Fruit fly (Drosophila melanogaster): ENCODE results near the gene beat-IIa.

DNA sequence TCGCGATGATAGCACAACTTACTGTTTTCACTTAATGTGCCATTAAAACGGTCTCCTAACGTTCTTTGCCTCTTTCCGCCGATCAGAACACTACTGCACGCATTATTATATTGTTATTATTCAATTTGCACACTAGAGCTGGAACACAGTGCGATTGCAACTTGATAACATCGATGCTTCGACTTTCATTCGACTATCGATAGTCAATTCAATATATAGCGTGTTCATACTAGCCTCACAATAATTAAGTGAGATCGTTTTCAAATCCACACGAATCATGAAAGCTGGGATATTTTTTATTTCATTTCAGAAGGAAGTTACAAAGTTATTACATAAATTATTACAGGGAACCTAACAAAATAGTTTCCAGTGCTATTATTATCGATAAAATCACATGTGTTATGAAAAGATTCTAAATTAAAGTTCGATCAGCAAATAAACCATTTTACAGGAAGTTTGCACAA, 35.4 kb upstream of the beat-IIa start:
- peak; percentile 50 for TF ChIP-seq Eip78C (GFP tag)
- TF ChIP-seq CG11902 (GFP tag; optimal IDR thresholded peaks at IDR 0.05), result no peak
- TF ChIP-seq achi (GFP tag; optimal IDR thresholded peaks at IDR 0.05), result peak; percentile 28
- peak; percentile 20 for TF ChIP-seq Ets21C (GFP tag; optimal IDR thresholded peaks at IDR 0.05)
- TF ChIP-seq CG10631 (GFP tag; optimal IDR thresholded peaks at IDR 0.05), result peak; percentile 28
- TF ChIP-seq fd85E (GFP tag; optimal IDR thresholded peaks at IDR 0.05), result no peak
- TF ChIP-seq CG7368 (GFP tag; optimal IDR thresholded peaks at IDR 0.05), result no peak
- no peak for TF ChIP-seq Lpt (GFP tag; optimal IDR thresholded peaks at IDR 0.05)
- TF ChIP-seq CG6808 (GFP tag; optimal IDR thresholded peaks at IDR 0.05), result no peak
- peak; percentile 14 for TF ChIP-seq Sox102F (GFP tag; optimal IDR thresholded peaks at IDR 0.05)
- TF ChIP-seq CG8319 (GFP tag; optimal IDR thresholded peaks at IDR 0.05), result no peak
- peak; percentile 53 for TF ChIP-seq lz (GFP tag; optimal IDR thresholded peaks at IDR 0.05)
- TF ChIP-seq CG34406 (GFP tag; optimal IDR thresholded peaks at IDR 0.05), result no peak
